Worm (Caenorhabditis elegans): ENCODE data around the gene acs-2.

The acs-2 gene

DNA sequence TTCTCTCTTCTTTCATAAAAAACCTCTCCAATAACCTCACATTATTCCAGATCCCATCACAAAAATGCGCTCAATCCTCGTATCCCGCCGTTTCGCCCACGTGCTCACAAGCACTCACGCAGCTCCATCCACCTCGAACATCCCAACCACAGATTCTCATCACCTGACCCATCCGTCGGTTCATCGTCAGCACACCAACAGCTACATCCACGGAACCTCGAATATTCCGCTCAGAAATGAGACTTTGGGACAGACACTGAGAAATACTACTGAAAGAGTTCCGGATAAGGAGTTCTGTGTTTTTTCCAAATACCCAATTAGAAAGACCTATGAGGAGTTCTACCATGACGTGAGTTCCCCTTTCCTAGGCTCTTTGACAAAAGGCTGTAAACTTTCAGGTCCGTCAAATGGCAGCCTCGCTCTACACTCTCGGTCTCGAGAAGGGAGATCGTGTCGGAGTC is at the start of gene acs-2:
TSS of gene acs-2 (plus strand) at position 51 of the 461 bp plus-strand sequence.
- TF ChIP-seq cog-1 (tag; optimal IDR thresholded peaks at IDR 0.05) (no peak), med-1 (GFP tag; optimal IDR thresholded peaks at IDR 0.05; ENCODE audit: insufficient read depth) (no peak), ztf-29 (GFP tag; IDR thresholded peaks at IDR 0.05) (no peak), klf-2 (GFP tag; conservative IDR thresholded peaks at IDR 0.05) (no peak), flt-1 (GFP tag; IDR thresholded peaks at IDR 0.05) (no peak), tab-1 (GFP tag; IDR thresholded peaks at IDR 0.05) (no peak), T22C8.4 (GFP tag; IDR thresholded peaks at IDR 0.05) (no peak), ztf-23 (GFP tag; IDR thresholded peaks at IDR 0.05) (no peak), ref-1 (GFP tag; conservative IDR thresholded peaks at IDR 0.05) (no peak)

DNA sequence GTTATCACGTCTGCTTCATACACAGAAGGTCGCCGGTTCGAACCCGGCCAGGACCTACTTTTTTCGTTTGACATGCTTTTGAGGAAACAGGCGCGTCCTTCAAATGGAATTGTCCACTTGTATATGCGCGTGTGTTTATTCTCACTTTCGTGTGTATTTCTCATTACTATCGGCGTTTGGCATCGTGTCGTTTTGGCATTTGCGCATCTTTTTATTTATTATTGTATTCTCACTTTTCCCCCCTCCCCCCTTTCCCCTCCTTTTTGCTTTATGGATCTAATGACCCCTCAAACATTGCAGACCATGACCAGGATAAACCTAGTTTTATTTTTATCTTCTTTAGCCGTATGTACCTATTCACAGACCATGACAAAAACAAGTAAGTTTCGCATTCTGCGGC is 49.8 kb upstream of the acs-2 start, which contains the start of gene F21A3.3:
TSS of gene F21A3.3 (plus strand) at position 301 of the 400 bp plus-strand sequence.
- TF ChIP-seq T22C8.4 (GFP tag; IDR thresholded peaks at IDR 0.05): no peak
- no peak for TF ChIP-seq klf-2 (GFP tag; conservative IDR thresholded peaks at IDR 0.05)
- no peak for TF ChIP-seq flt-1 (GFP tag; IDR thresholded peaks at IDR 0.05)
- no peak for TF ChIP-seq ztf-29 (GFP tag; IDR thresholded peaks at IDR 0.05)

ce11 chrV:15519845-15520244 is 47.3 kb upstream of the acs-2 start:
- no peak for TF ChIP-seq klf-2 (GFP tag; conservative IDR thresholded peaks at IDR 0.05)
- TF ChIP-seq cog-1 (tag; optimal IDR thresholded peaks at IDR 0.05): no peak
- TF ChIP-seq flt-1 (GFP tag; IDR thresholded peaks at IDR 0.05): no peak
- no peak for TF ChIP-seq T22C8.4 (GFP tag; IDR thresholded peaks at IDR 0.05)
- no peak for TF ChIP-seq tab-1 (GFP tag; IDR thresholded peaks at IDR 0.05)
- no peak for TF ChIP-seq ztf-23 (GFP tag; IDR thresholded peaks at IDR 0.05)
- no peak for TF ChIP-seq med-1 (GFP tag; optimal IDR thresholded peaks at IDR 0.05; ENCODE audit: insufficient read depth)
- TF ChIP-seq ref-1 (GFP tag; conservative IDR thresholded peaks at IDR 0.05): no peak
- no peak for TF ChIP-seq ztf-29 (GFP tag; IDR thresholded peaks at IDR 0.05)

- TF ChIP-seq ztf-23 (GFP tag; IDR thresholded peaks at IDR 0.05) (no peak), cog-1 (tag; optimal IDR thresholded peaks at IDR 0.05) (no peak), med-1 (GFP tag; optimal IDR thresholded peaks at IDR 0.05; ENCODE audit: insufficient read depth) (no peak), ref-1 (GFP tag; conservative IDR thresholded peaks at IDR 0.05) (no peak), klf-2 (GFP tag; conservative IDR thresholded peaks at IDR 0.05) (no peak)
These were observed 46.8 kb upstream of the acs-2 start for ce11 chrV:15520398-15520797.

- TF ChIP-seq klf-2 (GFP tag; conservative IDR thresholded peaks at IDR 0.05): no peak
- TF ChIP-seq T22C8.4 (GFP tag; IDR thresholded peaks at IDR 0.05): no peak
- TF ChIP-seq ref-1 (GFP tag; conservative IDR thresholded peaks at IDR 0.05): no peak
- TF ChIP-seq tab-1 (GFP tag; IDR thresholded peaks at IDR 0.05): no peak
- TF ChIP-seq flt-1 (GFP tag; IDR thresholded peaks at IDR 0.05): no peak
- no peak for TF ChIP-seq ztf-29 (GFP tag; IDR thresholded peaks at IDR 0.05)
- no peak for TF ChIP-seq cog-1 (tag; optimal IDR thresholded peaks at IDR 0.05)
These were observed 45.3 kb upstream of the acs-2 start, which contains the start of gene lgc-31 for ce11 chrV:15521920-15522319. lgc-31 (minus strand) TSS chrV:15522020.

ce11 chrV:15529069-15529468 is 38.1 kb upstream of the acs-2 start, which contains the start of gene srh-276:
srh-276 (plus strand) TSS chrV:15529369.
- TF ChIP-seq T22C8.4 (GFP tag; IDR thresholded peaks at IDR 0.05) (no peak), flt-1 (GFP tag; IDR thresholded peaks at IDR 0.05) (no peak), med-1 (GFP tag; optimal IDR thresholded peaks at IDR 0.05; ENCODE audit: insufficient read depth) (no peak), ref-1 (GFP tag; conservative IDR thresholded peaks at IDR 0.05) (no peak), ztf-23 (GFP tag; IDR thresholded peaks at IDR 0.05) (no peak), tab-1 (GFP tag; IDR thresholded peaks at IDR 0.05) (no peak), klf-2 (GFP tag; conservative IDR thresholded peaks at IDR 0.05) (no peak), cog-1 (tag; optimal IDR thresholded peaks at IDR 0.05) (no peak), ztf-29 (GFP tag; IDR thresholded peaks at IDR 0.05) (no peak)

DNA sequence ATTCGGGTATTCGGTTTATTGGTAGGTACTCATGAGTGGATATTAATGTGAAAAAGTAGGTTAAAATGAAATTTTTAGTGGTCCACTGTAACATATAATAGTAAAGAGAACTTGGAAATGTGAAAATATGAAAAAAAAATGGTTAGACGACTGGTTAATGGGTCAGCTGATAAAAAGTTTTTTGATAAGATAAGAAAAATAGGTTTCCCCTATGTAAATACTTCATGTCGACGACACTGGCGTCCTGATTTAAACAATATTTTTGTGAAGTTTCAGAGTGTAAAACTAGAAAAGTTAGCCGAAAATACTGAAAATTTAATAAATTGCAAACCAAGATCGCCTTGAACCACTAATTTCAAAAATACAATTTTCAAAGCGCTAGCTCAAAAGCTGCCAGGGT is 34.1 kb upstream of the acs-2 start, which contains the start of gene F21A3.11:
TSS of gene F21A3.11 (minus strand) at position 117 of the 400 bp plus-strand sequence.
- TF ChIP-seq ztf-29 (GFP tag; IDR thresholded peaks at IDR 0.05) (no peak), ztf-23 (GFP tag; IDR thresholded peaks at IDR 0.05) (no peak), T22C8.4 (GFP tag; IDR thresholded peaks at IDR 0.05) (no peak), ref-1 (GFP tag; conservative IDR thresholded peaks at IDR 0.05) (no peak), tab-1 (GFP tag; IDR thresholded peaks at IDR 0.05) (no peak), med-1 (GFP tag; optimal IDR thresholded peaks at IDR 0.05; ENCODE audit: insufficient read depth) (no peak), flt-1 (GFP tag; IDR thresholded peaks at IDR 0.05) (no peak), klf-2 (GFP tag; conservative IDR thresholded peaks at IDR 0.05) (no peak), cog-1 (tag; optimal IDR thresholded peaks at IDR 0.05) (no peak)

ce11 chrV:15533864-15534263 is 33.3 kb upstream of the acs-2 start, which contains the start of gene F21A3.2:
F21A3.2 (minus strand) TSS chrV:15533964.
- TF ChIP-seq klf-2 (GFP tag; conservative IDR thresholded peaks at IDR 0.05) (no peak), ztf-29 (GFP tag; IDR thresholded peaks at IDR 0.05) (no peak), T22C8.4 (GFP tag; IDR thresholded peaks at IDR 0.05) (no peak), tab-1 (GFP tag; IDR thresholded peaks at IDR 0.05) (no peak), ztf-23 (GFP tag; IDR thresholded peaks at IDR 0.05) (no peak), ref-1 (GFP tag; conservative IDR thresholded peaks at IDR 0.05) (no peak)

ce11 chrV:15536320-15536719 is 30.9 kb upstream of the acs-2 start, which contains the start of gene F21A3.4:
F21A3.4 (plus strand) TSS chrV:15536620.
- TF ChIP-seq tab-1 (GFP tag; IDR thresholded peaks at IDR 0.05) (no peak), T22C8.4 (GFP tag; IDR thresholded peaks at IDR 0.05) (no peak), klf-2 (GFP tag; conservative IDR thresholded peaks at IDR 0.05) (no peak), ztf-23 (GFP tag; IDR thresholded peaks at IDR 0.05) (no peak), cog-1 (tag; optimal IDR thresholded peaks at IDR 0.05) (no peak), ztf-29 (GFP tag; IDR thresholded peaks at IDR 0.05) (no peak), ref-1 (GFP tag; conservative IDR thresholded peaks at IDR 0.05) (no peak), med-1 (GFP tag; optimal IDR thresholded peaks at IDR 0.05; ENCODE audit: insufficient read depth) (no peak), flt-1 (GFP tag; IDR thresholded peaks at IDR 0.05) (no peak)

ce11 chrV:15537923-15538322 is 29.3 kb upstream of the acs-2 start, which contains the start of gene prde-1:
prde-1 (plus strand) TSS chrV:15538244.
- TF ChIP-seq ztf-23 (GFP tag; IDR thresholded peaks at IDR 0.05) (no peak), ref-1 (GFP tag; conservative IDR thresholded peaks at IDR 0.05) (no peak), klf-2 (GFP tag; conservative IDR thresholded peaks at IDR 0.05) (no peak), flt-1 (GFP tag; IDR thresholded peaks at IDR 0.05) (no peak), ztf-29 (GFP tag; IDR thresholded peaks at IDR 0.05) (no peak), tab-1 (GFP tag; IDR thresholded peaks at IDR 0.05) (no peak), cog-1 (tag; optimal IDR thresholded peaks at IDR 0.05) (no peak), med-1 (GFP tag; optimal IDR thresholded peaks at IDR 0.05; ENCODE audit: insufficient read depth) (no peak), T22C8.4 (GFP tag; IDR thresholded peaks at IDR 0.05) (no peak)
